Worm (Caenorhabditis elegans) whole organism, mixed stage, embryonic: ENCODE measurements around the gene knl-1.

ENCODE experiments used
- M03D4.4 ChIP-seq: sonication (generic microtip); optimal IDR thresholded peaks from 2 replicates; lab custom pipeline; 2017; ENCODE audit warnings: mild to moderate bottlenecking, missing genetic modification characterization, missing compliant biosample characterization
- bed-3 ChIP-seq: fragments of 200-800 bp; sonication (Bioruptor generic); optimal IDR thresholded peaks from 3 replicates; lab custom pipeline; 2018; ENCODE audit warnings: mild to moderate bottlenecking, missing genetic modification characterization, moderate library complexity, missing compliant biosample characterization
- blmp-1 ChIP-seq: fragments of 150-350 bp; optimal IDR thresholded peaks from 2 replicates; lab custom pipeline; 2014; ENCODE audit warnings: missing biosample characterization, missing genetic modification characterization
- ceh-39 ChIP-seq: fragments of 150-350 bp; optimal IDR thresholded peaks from 2 replicates; lab custom pipeline; 2014; ENCODE audit warnings: missing biosample characterization, missing genetic modification characterization
- ceh-43 ChIP-seq: fragments of 200-800 bp; sonication (Bioruptor generic); optimal IDR thresholded peaks from 2 replicates; lab custom pipeline; 2018; ENCODE audit warnings: mild to moderate bottlenecking, missing genetic modification characterization, moderate library complexity, missing compliant biosample characterization
- ceh-83 ChIP-seq: fragments of 200-800 bp; sonication (Bioruptor generic); optimal IDR thresholded peaks from 2 replicates; lab custom pipeline; 2018; ENCODE audit warnings: mild to moderate bottlenecking, missing genetic modification characterization, missing compliant biosample characterization
- ces-1 ChIP-seq: fragments of 150-350 bp; optimal IDR thresholded peaks from 2 replicates; lab custom pipeline; 2014; ENCODE audit warnings: missing biosample characterization, missing genetic modification reagents, missing genetic modification characterization
- cnd-1 ChIP-seq: fragments of 200-800 bp; sonication (Bioruptor generic); optimal IDR thresholded peaks from 2 replicates; lab custom pipeline; 2018; ENCODE audit warnings: mild to moderate bottlenecking, missing genetic modification characterization, missing compliant biosample characterization
- drap-1 ChIP-seq: fragments of 200-800 bp; sonication (Bioruptor generic); optimal IDR thresholded peaks from 3 replicates; lab custom pipeline; 2018; ENCODE audit warnings: mild to moderate bottlenecking, missing genetic modification characterization, missing compliant biosample characterization
- elt-1 ChIP-seq: sonication (generic microtip); optimal IDR thresholded peaks from 2 replicates; lab custom pipeline; 2017; ENCODE audit warnings: missing genetic modification characterization, mild to moderate bottlenecking, missing compliant biosample characterization, antibody characterized with exemption, moderate library complexity, borderline replicate concordance; ENCODE audit not compliant: insufficient read depth
- elt-3 ChIP-seq: fragments of 150-350 bp; optimal IDR thresholded peaks from 2 replicates; lab custom pipeline; 2014; ENCODE audit warnings: missing biosample characterization, missing genetic modification characterization
- flh-1 ChIP-seq: fragments of 200-800 bp; sonication (Bioruptor generic); optimal IDR thresholded peaks from 2 replicates; lab custom pipeline; 2018; ENCODE audit warnings: mild to moderate bottlenecking, missing genetic modification characterization, moderate library complexity, missing compliant biosample characterization
- ham-2 ChIP-seq: fragments of 200-800 bp; sonication (Bioruptor generic); optimal IDR thresholded peaks from 2 replicates; lab custom pipeline; 2018; ENCODE audit warnings: mild to moderate bottlenecking, missing genetic modification characterization, missing compliant biosample characterization
- hlh-1 ChIP-seq: fragments of 150-350 bp; optimal IDR thresholded peaks from 2 replicates; lab custom pipeline; 2014; ENCODE audit warnings: missing biosample characterization, missing genetic modification reagents, missing genetic modification characterization
- lin-13 ChIP-seq: fragments of 150-350 bp; optimal IDR thresholded peaks from 2 replicates; lab custom pipeline; 2014; ENCODE audit warnings: missing biosample characterization, missing genetic modification characterization
- lin-32 ChIP-seq: fragments of 200-800 bp; sonication (Bioruptor generic); optimal IDR thresholded peaks from 2 replicates; lab custom pipeline; 2018; ENCODE audit warnings: mild to moderate bottlenecking, missing genetic modification characterization, missing compliant biosample characterization
- mab-5 ChIP-seq: fragments of 150-350 bp; optimal IDR thresholded peaks from 2 replicates; lab custom pipeline; 2014; ENCODE audit warnings: missing biosample characterization, missing genetic modification characterization
- mep-1 ChIP-seq: fragments of 150-350 bp; optimal IDR thresholded peaks from 2 replicates; lab custom pipeline; 2017; ENCODE audit warnings: missing biosample characterization, missing genetic modification reagents, missing genetic modification characterization, inconsistent platforms
- mls-2 ChIP-seq: sonication (generic microtip); optimal IDR thresholded peaks from 2 replicates; lab custom pipeline; 2016; ENCODE audit warnings: mild to moderate bottlenecking, missing genetic modification characterization, moderate library complexity, missing compliant biosample characterization
- nhr-12 ChIP-seq: fragments of 150-350 bp; optimal IDR thresholded peaks from 2 replicates; lab custom pipeline; 2014; ENCODE audit warnings: missing biosample characterization, missing genetic modification characterization
- nhr-237 ChIP-seq: fragments of 150-350 bp; optimal IDR thresholded peaks from 2 replicates; lab custom pipeline; 2014; ENCODE audit warnings: missing biosample characterization, missing genetic modification characterization
- nhr-28 ChIP-seq: fragments of 150-350 bp; optimal IDR thresholded peaks from 2 replicates; lab custom pipeline; 2014; ENCODE audit warnings: missing biosample characterization, missing genetic modification characterization
- nhr-76 ChIP-seq: sonication (generic microtip); optimal IDR thresholded peaks from 2 replicates; lab custom pipeline; 2017; ENCODE audit warnings: missing biosample characterization, missing genetic modification characterization
- pha-4 ChIP-seq: fragments of 150-350 bp; optimal IDR thresholded peaks from 2 replicates; lab custom pipeline; 2018; ENCODE audit warnings: missing biosample characterization, missing genetic modification reagents, missing genetic modification characterization
- snpc-4 ChIP-seq: fragments of 150-350 bp; optimal IDR thresholded peaks from 2 replicates; lab custom pipeline; 2014; ENCODE audit warnings: missing biosample characterization, missing genetic modification characterization
- sptf-1 ChIP-seq: sonication (generic microtip); optimal IDR thresholded peaks from 2 replicates; lab custom pipeline; 2017; ENCODE audit warnings: mild to moderate bottlenecking, missing genetic modification characterization, moderate library complexity, missing compliant biosample characterization
- tbx-8 ChIP-seq: fragments of 200-800 bp; sonication (Bioruptor generic); optimal IDR thresholded peaks from 2 replicates; lab custom pipeline; 2018; ENCODE audit warnings: mild to moderate bottlenecking, missing genetic modification characterization, moderate library complexity, missing compliant biosample characterization
- unc-120 ChIP-seq: sonication (generic microtip); optimal IDR thresholded peaks from 2 replicates; lab custom pipeline; 2017; ENCODE audit warnings: missing genetic modification characterization, missing compliant biosample characterization; ENCODE audit not compliant: poor library complexity, severe bottlenecking
- unc-39 ChIP-seq: fragments of 150-350 bp; optimal IDR thresholded peaks from 2 replicates; lab custom pipeline; 2014; ENCODE audit warnings: missing biosample characterization, missing genetic modification characterization
- unc-62 ChIP-seq: fragments of 150-350 bp; optimal IDR thresholded peaks from 2 replicates; lab custom pipeline; 2014; ENCODE audit warnings: missing biosample characterization, missing genetic modification reagents, missing genetic modification characterization
- zip-8 ChIP-seq: fragments of 150-350 bp; optimal IDR thresholded peaks from 2 replicates; lab custom pipeline; 2014; ENCODE audit warnings: missing biosample characterization, missing genetic modification characterization
- ztf-11 ChIP-seq: fragments of 150-350 bp; optimal IDR thresholded peaks from 2 replicates; lab custom pipeline; 2014; ENCODE audit warnings: missing biosample characterization, missing genetic modification characterization

Gene knl-1

DNA sequence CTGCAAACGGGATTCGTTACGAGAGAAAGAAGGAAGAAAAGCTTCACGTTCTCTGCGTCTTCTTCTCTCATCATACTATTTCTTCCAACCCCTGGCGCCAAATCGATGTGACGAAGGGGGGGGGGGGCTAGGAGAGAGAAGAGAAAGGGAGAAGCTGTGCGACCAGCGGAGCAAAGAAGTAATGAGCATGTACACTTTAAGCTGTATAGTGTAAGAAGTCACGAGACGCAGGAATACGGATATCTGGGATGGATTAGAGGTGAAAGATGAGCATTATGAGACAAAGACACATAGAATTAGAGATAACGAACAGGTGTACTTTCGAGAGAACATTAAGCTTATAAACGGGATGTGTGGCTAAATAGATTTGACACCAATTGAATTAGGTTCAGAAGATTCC is 48.7 kb upstream of the knl-1 start:
- TF ChIP-seq hlh-1 (tag; lab: Kevin White, UChicago) (peak; percentile 58), mab-5 (peak; percentile 21), blmp-1 (tag; lab: Kevin White, UChicago) (no peak), unc-120 (peak; percentile 83), ces-1 (GFP tag; lab: Kevin White, UChicago) (peak; percentile 62), nhr-237 (no peak), ceh-43 (GFP tag; lab: Kevin White, UChicago) (no peak), unc-62 (GFP tag; lab: Kevin White, UChicago) (peak; percentile 36), nhr-28 (tag; lab: Kevin White, UChicago) (no peak), nhr-76 (tag; lab: Kevin White, UChicago) (no peak)

DNA sequence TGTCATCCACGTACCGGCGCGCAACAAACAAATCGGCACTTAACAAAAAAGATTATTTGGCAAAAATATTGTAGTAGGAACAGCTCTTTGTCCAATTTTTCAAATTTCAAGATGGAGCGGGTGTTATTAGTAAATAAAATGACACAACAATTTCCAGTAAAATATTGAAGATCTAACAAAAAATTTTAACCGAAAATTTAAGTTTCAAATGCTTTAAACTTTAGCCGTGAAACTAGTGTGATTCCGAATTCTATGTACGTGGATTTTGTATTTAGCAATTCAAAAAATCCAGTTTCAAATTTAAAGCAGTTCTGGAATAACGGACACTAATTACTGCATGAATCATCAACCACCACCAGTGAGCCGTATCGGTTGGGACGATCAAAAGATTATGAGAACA is 47.7 kb upstream of the knl-1 start, which contains the start of gene snb-5:
snb-5 (plus strand) TSS at position 301 of the 400 bp plus-strand sequence.
- TF ChIP-seq tbx-8 (GFP tag; lab: Kevin White, UChicago): no peak
- TF ChIP-seq flh-1 (GFP tag; lab: Kevin White, UChicago): no peak
- no peak for TF ChIP-seq ceh-39 (tag; lab: Kevin White, UChicago)
- no peak for TF ChIP-seq hlh-1 (tag; lab: Kevin White, UChicago)
- no peak for TF ChIP-seq drap-1 (GFP tag; lab: Kevin White, UChicago)
- TF ChIP-seq sptf-1 (tag; lab: Kevin White, UChicago): no peak
- TF ChIP-seq mep-1 (tag; lab: Kevin White, UChicago): no peak
- no peak for TF ChIP-seq elt-3 (tag; lab: Kevin White, UChicago)
- no peak for TF ChIP-seq blmp-1 (tag; lab: Kevin White, UChicago)
- no peak for TF ChIP-seq ces-1 (GFP tag; lab: Kevin White, UChicago)
- no peak for TF ChIP-seq ceh-83
- TF ChIP-seq zip-8 (tag; lab: Kevin White, UChicago): no peak
- TF ChIP-seq cnd-1 (tag; lab: Kevin White, UChicago): no peak
- no peak for TF ChIP-seq nhr-28 (tag; lab: Kevin White, UChicago)
- no peak for TF ChIP-seq lin-13 (tag; lab: Kevin White, UChicago)
- no peak for TF ChIP-seq pha-4 (tag; lab: Kevin White, UChicago)
- TF ChIP-seq mab-5: no peak
- TF ChIP-seq snpc-4 (tag; lab: Kevin White, UChicago): no peak
- TF ChIP-seq ceh-43 (GFP tag; lab: Kevin White, UChicago): no peak
- TF ChIP-seq unc-120: no peak

DNA sequence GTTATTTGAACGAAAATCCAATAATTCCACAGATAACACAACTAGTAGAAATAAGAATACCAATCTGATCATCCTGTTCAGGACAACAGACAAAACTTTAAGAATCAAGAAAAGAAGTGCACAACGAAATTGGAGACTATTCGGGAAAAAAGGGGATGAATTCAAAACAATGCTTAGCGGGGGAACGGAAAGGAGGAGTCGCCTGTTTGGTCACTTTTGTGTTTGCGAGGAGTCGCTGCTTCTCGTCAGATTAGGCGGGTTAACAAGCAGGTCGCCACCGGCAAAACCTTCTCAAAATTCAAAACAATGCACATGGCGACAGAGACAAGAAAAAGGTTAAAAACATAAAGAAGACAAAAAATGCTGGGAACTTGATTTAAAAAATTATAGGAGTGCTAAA is 40.7 kb upstream of the knl-1 start, which contains the start of gene C30A5.10:
C30A5.10 (minus strand) TSS at position 101 of the 400 bp plus-strand sequence.
- TF ChIP-seq elt-3 (tag; lab: Kevin White, UChicago): no peak
- TF ChIP-seq nhr-237: no peak
- no peak for TF ChIP-seq unc-120
- no peak for TF ChIP-seq unc-39
- no peak for TF ChIP-seq ham-2 (GFP tag; lab: Kevin White, UChicago)
- TF ChIP-seq ceh-39 (tag; lab: Kevin White, UChicago): no peak
- no peak for TF ChIP-seq mls-2 (tag; lab: Kevin White, UChicago)
- no peak for TF ChIP-seq blmp-1 (tag; lab: Kevin White, UChicago)
- TF ChIP-seq nhr-28 (tag; lab: Kevin White, UChicago): no peak
- no peak for TF ChIP-seq hlh-1 (tag; lab: Kevin White, UChicago)
- TF ChIP-seq ztf-11: no peak
- TF ChIP-seq M03D4.4 (tag; lab: Kevin White, UChicago): no peak
- TF ChIP-seq flh-1 (GFP tag; lab: Kevin White, UChicago): no peak
- TF ChIP-seq lin-32: no peak
- TF ChIP-seq ces-1 (GFP tag; lab: Kevin White, UChicago): no peak
- TF ChIP-seq cnd-1 (tag; lab: Kevin White, UChicago): no peak
- TF ChIP-seq pha-4 (tag; lab: Kevin White, UChicago): no peak
- TF ChIP-seq nhr-12: no peak
- TF ChIP-seq zip-8 (tag; lab: Kevin White, UChicago): no peak

DNA sequence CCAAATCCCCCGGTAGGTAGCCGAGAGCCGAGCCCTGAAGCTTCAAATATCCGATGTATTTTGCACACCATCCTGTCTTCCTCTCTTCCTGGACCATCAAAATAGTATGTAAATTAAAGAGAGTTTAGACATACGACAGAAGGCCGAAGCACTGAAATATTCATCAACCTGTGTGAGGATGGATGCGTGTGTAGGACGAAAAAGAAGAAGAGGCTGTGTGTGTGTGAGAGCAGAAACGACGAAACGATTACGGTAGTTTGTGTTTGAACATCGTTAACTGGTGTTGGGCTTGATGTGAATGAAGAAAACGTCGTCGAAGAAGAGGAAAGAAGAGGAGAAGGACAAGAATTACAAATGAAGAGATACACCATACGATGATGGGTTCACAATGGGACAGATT is 38.9 kb upstream of the knl-1 start:
- TF ChIP-seq ceh-83: no peak
- no peak for TF ChIP-seq lin-13 (tag; lab: Kevin White, UChicago)
- no peak for TF ChIP-seq ceh-39 (tag; lab: Kevin White, UChicago)
- TF ChIP-seq sptf-1 (tag; lab: Kevin White, UChicago): no peak
- TF ChIP-seq hlh-1 (tag; lab: Kevin White, UChicago): no peak
- no peak for TF ChIP-seq M03D4.4 (tag; lab: Kevin White, UChicago)
- TF ChIP-seq elt-3 (tag; lab: Kevin White, UChicago): no peak
- TF ChIP-seq flh-1 (GFP tag; lab: Kevin White, UChicago): no peak
- TF ChIP-seq bed-3 (GFP tag; lab: Kevin White, UChicago): no peak
- TF ChIP-seq nhr-28 (tag; lab: Kevin White, UChicago): no peak
- TF ChIP-seq pha-4 (tag; lab: Kevin White, UChicago): no peak
- no peak for TF ChIP-seq drap-1 (GFP tag; lab: Kevin White, UChicago)
- TF ChIP-seq ceh-43 (GFP tag; lab: Kevin White, UChicago): no peak
- no peak for TF ChIP-seq elt-1 (tag; lab: Kevin White, UChicago)
- TF ChIP-seq tbx-8 (GFP tag; lab: Kevin White, UChicago): no peak
- no peak for TF ChIP-seq nhr-237
- TF ChIP-seq, all 35 proteins: peak for 0
